Worm (Caenorhabditis elegans) whole organism, L1 larva: Measurements from ENCODE around the gene Y39B6A.27.

Experiments
- lin-15B ChIP-seq: fragments of 150-350 bp; sonication (generic microtip); optimal IDR thresholded peaks from 3 replicates; lab custom pipeline; 2014; ENCODE audit warnings: missing biosample characterization, missing genetic modification characterization
- lin-39 ChIP-seq: fragments of 150-350 bp; optimal IDR thresholded peaks from 2 replicates; lab custom pipeline; 2014; ENCODE audit warnings: missing biosample characterization, missing genetic modification reagents, missing genetic modification characterization
- nhr-12 ChIP-seq: sonication (generic microtip); optimal IDR thresholded peaks from 2 replicates; lab custom pipeline; 2017; ENCODE audit warnings: missing biosample characterization, missing genetic modification characterization

ce11 chrV:18990238-18990901 lies 41.2 kb upstream of the Y39B6A.27 start, which contains the start of the genes reps-1 and Y39B6A.37:
- TF ChIP-seq nhr-12 (tag; lab: Kevin White, UChicago): no peak
- peak; percentile 38 for TF ChIP-seq lin-15B (tag; lab: Kevin White, UChicago)
- TF ChIP-seq lin-39 (tag; lab: Kevin White, UChicago): peak; percentile 57
